Fruit fly (Drosophila melanogaster) S2 (cell line): Measurements from ENCODE around the gene alpha-Est8.

Experiments
- CG8478 ChIP-seq: fragments of >200 bp; optimal IDR thresholded peaks from 2 replicates; lab custom pipeline; 2018
- CTCF ChIP-seq, 2 experiments: fragments of >200 bp; optimal IDR thresholded peaks; 2 replicates each; lab custom pipeline; 2018

dm6 chr3R:7548808-7549744, 33.6 kb upstream of the alpha-Est8 start, which contains the start of gene alpha-Est1:
- TF ChIP-seq CTCF (optimal IDR thresholded peaks at IDR 0.05; lab: Kevin White, UChicago): no peak
- TF ChIP-seq CG8478 (lab: Kevin White, UChicago): no peak
